Worm (Caenorhabditis elegans) whole organism, L2 larva: ENCODE measurements around the gene F35E8.7.

Experiments used
- F13H6.1 ChIP-seq: sonication (generic microtip); optimal IDR thresholded peaks from 2 replicates; lab custom pipeline; 2016; ENCODE audit warnings: missing genetic modification characterization, missing compliant biosample characterization
- R02D3.7 ChIP-seq: fragments of 150-350 bp; optimal IDR thresholded peaks from 2 replicates; lab custom pipeline; 2014; ENCODE audit warnings: missing biosample characterization, missing genetic modification characterization
- blmp-1 ChIP-seq: sonication (generic microtip); optimal IDR thresholded peaks from 2 replicates; lab custom pipeline; 2017; ENCODE audit warnings: missing genetic modification characterization, mild to moderate bottlenecking, missing compliant biosample characterization, antibody characterized with exemption, moderate library complexity; ENCODE audit not compliant: insufficient read depth
- ceh-16 ChIP-seq: fragments of 150-350 bp; optimal IDR thresholded peaks from 2 replicates; lab custom pipeline; 2014; ENCODE audit warnings: missing biosample characterization, missing genetic modification characterization
- egl-27 ChIP-seq: sonication (generic microtip); optimal IDR thresholded peaks from 3 replicates; lab custom pipeline; 2017; ENCODE audit warnings: missing biosample characterization, missing genetic modification reagents, missing genetic modification characterization
- fos-1 ChIP-seq: fragments of 150-350 bp; optimal IDR thresholded peaks from 2 replicates; lab custom pipeline; 2014; ENCODE audit warnings: missing biosample characterization, missing genetic modification characterization
- lin-13 ChIP-seq: fragments of 150-350 bp; optimal IDR thresholded peaks from 2 replicates; lab custom pipeline; 2014; ENCODE audit warnings: missing biosample characterization, missing genetic modification reagents, missing genetic modification characterization
- nhr-10 ChIP-seq: sonication (generic microtip); optimal IDR thresholded peaks from 2 replicates; lab custom pipeline; 2017; ENCODE audit warnings: missing biosample characterization, missing genetic modification characterization
- peb-1 ChIP-seq: fragments of 150-350 bp; optimal IDR thresholded peaks from 2 replicates; lab custom pipeline; 2014; ENCODE audit warnings: missing biosample characterization, missing genetic modification characterization
- snpc-4 ChIP-seq: fragments of 150-350 bp; optimal IDR thresholded peaks from 2 replicates; lab custom pipeline; 2014; ENCODE audit warnings: missing biosample characterization, missing genetic modification characterization
- unc-62 ChIP-seq: fragments of 150-350 bp; optimal IDR thresholded peaks from 2 replicates; lab custom pipeline; 2014; ENCODE audit warnings: missing biosample characterization, missing genetic modification reagents, missing genetic modification characterization

DNA sequence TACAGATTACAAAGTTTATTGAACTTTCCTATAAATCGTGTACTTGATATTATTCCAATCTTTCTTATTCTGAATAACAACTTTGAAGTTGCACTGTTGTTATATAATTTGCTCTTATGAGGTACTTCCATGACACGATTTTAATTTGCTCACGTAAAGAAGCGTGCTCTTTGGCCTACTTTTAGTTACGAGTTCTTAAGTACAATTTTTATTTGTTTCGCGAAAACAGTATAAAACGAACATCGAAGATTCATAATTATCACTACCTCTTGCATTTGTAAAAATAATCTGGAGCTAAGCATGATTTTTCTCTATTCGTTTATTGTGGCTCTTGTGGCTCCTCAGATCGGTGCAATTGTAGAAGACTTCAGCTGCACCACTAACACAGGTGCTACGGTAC is at the start of gene F35E8.7:
- TF ChIP-seq ceh-16 (tag; lab: Kevin White, UChicago) (no peak), blmp-1 (tag; lab: Kevin White, UChicago) (no peak), lin-13 (GFP tag; lab: Kevin White, UChicago) (no peak), unc-62 (no peak), peb-1 (tag; lab: Kevin White, UChicago) (no peak), R02D3.7 (tag; lab: Kevin White, UChicago) (no peak), snpc-4 (tag; lab: Kevin White, UChicago) (no peak), F13H6.1 (tag; lab: Kevin White, UChicago) (no peak), nhr-10 (tag; lab: Kevin White, UChicago) (no peak), fos-1 (no peak), egl-27 (no peak)
